Worm (Caenorhabditis elegans): ENCODE data around the gene C34B4.2.

C34B4.2 gene

DNA sequence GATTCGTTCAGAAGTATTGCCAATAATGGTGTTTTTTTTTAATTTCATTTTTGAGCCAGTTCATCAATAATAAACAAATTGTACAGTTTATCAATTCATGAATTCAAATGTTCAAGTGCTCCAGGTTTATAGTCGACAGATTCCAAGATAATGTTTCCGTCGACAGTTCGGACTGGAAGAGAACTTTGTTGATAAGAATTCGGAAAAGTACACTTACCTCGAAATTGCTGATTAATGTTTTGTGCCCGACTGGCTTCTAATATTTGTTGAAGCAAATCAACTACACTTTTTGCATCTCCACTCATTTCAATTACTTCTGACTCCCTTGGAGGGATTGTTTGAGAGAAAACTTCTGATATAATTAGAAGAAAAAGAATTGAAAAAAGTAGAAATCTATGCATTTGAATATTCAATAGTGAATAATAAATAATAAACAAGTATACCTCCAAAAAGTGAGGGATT lies 33.7 kb upstream of the C34B4.2 start, which contains the start of gene W07G4.8 (continued):
- TF ChIP-seq fkh-10 (GFP tag; optimal IDR thresholded peaks at IDR 0.05) (no peak), mxl-3 (GFP tag; optimal IDR thresholded peaks at IDR 0.05) (no peak), ces-1 (GFP tag; optimal IDR thresholded peaks at IDR 0.05) (no peak), nhr-237 (tag; optimal IDR thresholded peaks at IDR 0.05) (no peak), lin-1 (GFP tag; IDR thresholded peaks at IDR 0.05) (no peak), spr-3 (GFP tag; optimal IDR thresholded peaks at IDR 0.05) (no peak), egl-27 (tag; optimal IDR thresholded peaks at IDR 0.05) (no peak), nhr-102 (tag; optimal IDR thresholded peaks at IDR 0.05) (no peak), mep-1 (tag; optimal IDR thresholded peaks at IDR 0.05) (peak; percentile 30), zfp-3 (GFP tag; conservative IDR thresholded peaks at IDR 0.05) (no peak)

DNA sequence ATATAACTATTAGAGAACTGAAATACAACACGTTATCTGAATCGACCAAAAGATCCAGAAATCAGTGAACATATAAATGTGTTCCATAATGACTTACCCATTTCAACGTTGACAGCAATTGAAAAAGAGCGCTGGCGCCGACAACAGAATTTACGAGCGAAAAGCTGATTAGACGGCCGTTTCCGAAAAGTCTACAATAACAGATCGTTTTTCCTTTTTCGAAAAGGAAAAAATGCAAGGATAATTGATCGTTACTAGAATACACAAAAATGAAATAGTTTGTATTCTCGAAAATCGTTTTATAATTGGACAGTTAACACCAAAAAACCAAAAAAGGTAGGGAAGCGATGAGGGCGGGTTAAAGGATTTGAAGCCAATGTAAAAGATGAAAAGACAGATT lies 29.2 kb upstream of the C34B4.2 start, which contains the start of gene srr-1:
srr-1 (minus strand) TSS at position 101 of the 400 bp plus-strand sequence.
- TF ChIP-seq ceh-44 (GFP tag; IDR thresholded peaks at IDR 0.05) (no peak), mxl-2 (GFP tag; conservative IDR thresholded peaks at IDR 0.05) (no peak), nhr-6 (tag; optimal IDR thresholded peaks at IDR 0.05) (no peak), set-16 (GFP tag; IDR thresholded peaks at IDR 0.05) (no peak), duxl-1 (tag; optimal IDR thresholded peaks at IDR 0.05; ENCODE audit: poor library complexity) (no peak), ZK337.2 (GFP tag; IDR thresholded peaks at IDR 0.05) (no peak), nhr-41 (GFP tag; IDR thresholded peaks at IDR 0.05) (no peak), daf-12 (tag; optimal IDR thresholded peaks at IDR 0.05) (no peak), Y48G9A.11 (GFP tag; IDR thresholded peaks at IDR 0.05) (no peak), lir-3 (tag; optimal IDR thresholded peaks at IDR 0.05) (no peak), snpc-4 (tag; optimal IDR thresholded peaks at IDR 0.05) (no peak), dmd-8 (GFP tag; IDR thresholded peaks at IDR 0.05) (no peak)

DNA sequence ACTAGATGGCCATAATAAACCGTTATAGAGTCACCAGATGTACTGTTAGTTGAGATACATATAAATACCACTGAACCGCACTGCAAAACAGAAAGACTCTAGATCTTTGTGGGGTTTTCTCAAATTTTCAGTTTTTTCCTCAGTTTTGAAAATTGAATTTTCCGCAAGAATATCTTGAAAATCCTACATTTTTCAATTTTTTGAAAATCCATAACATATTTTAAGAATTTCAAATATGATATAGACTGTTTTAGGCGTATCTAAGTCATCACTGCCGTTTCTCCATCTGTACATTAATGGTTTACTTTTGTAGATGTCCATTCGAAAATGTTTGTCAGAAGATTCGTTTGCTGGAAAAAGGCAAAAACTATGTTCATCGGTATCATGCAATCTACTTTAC lies 21.0 kb upstream of the C34B4.2 start, which contains the start of gene F42E8.1:
F42E8.1 (plus strand) TSS at position 301 of the 400 bp plus-strand sequence.
- no peak for TF ChIP-seq duxl-1 (tag; optimal IDR thresholded peaks at IDR 0.05; ENCODE audit: poor library complexity)
- no peak for TF ChIP-seq unc-39 (tag; optimal IDR thresholded peaks at IDR 0.05)
- no peak for TF ChIP-seq dpl-1 (GFP tag; optimal IDR thresholded peaks at IDR 0.05)
- TF ChIP-seq D1046.2 (GFP tag; IDR thresholded peaks at IDR 0.05), result no peak
- TF ChIP-seq zfp-3 (GFP tag; conservative IDR thresholded peaks at IDR 0.05), result no peak
- no peak for TF ChIP-seq T20F7.1 (GFP tag; optimal IDR thresholded peaks at IDR 0.05)
- no peak for TF ChIP-seq sdz-12 (GFP tag; optimal IDR thresholded peaks at IDR 0.05)
- TF ChIP-seq lir-3 (tag; optimal IDR thresholded peaks at IDR 0.05), result no peak
- TF ChIP-seq Y105C5A.15 (GFP tag; IDR thresholded peaks at IDR 0.05), result no peak
- no peak for TF ChIP-seq arid-1 (GFP tag; conservative IDR thresholded peaks at IDR 0.05)
- TF ChIP-seq mxl-2 (GFP tag; conservative IDR thresholded peaks at IDR 0.05), result no peak
- TF ChIP-seq cey-2 (tag; optimal IDR thresholded peaks at IDR 0.05; ENCODE audit: borderline replicate concordance, insufficient read depth), result no peak
- no peak for TF ChIP-seq nhr-111 (GFP tag; optimal IDR thresholded peaks at IDR 0.05)

DNA sequence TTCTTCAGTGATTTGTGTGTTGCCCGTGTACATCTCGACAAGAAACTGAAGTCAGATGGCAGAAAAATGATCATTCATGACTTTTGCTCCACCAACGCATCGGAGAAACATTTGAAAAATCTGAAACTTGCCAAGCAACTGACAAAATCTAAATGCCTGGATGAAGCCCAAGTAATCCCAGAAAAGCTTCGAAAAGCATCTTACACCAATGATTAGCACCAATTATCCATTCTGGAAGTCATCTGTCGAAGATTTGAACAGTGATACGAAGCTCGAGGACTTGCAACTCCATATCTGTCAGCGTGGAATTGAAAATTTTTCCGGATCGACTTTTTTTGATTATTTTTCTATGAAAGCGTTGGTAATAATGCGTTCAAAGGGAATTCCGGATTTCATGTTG lies 19.5 kb upstream of the C34B4.2 start:
- peak in 1 of 2 experiments; percentile 91 for TF ChIP-seq unc-62 (GFP tag; optimal IDR thresholded peaks at IDR 0.05 in 1 of 2)
- TF ChIP-seq unc-62 (tag; optimal IDR thresholded peaks at IDR 0.05), result no peak
- no peak for TF ChIP-seq ama-1 (optimal IDR thresholded peaks at IDR 0.05)

DNA sequence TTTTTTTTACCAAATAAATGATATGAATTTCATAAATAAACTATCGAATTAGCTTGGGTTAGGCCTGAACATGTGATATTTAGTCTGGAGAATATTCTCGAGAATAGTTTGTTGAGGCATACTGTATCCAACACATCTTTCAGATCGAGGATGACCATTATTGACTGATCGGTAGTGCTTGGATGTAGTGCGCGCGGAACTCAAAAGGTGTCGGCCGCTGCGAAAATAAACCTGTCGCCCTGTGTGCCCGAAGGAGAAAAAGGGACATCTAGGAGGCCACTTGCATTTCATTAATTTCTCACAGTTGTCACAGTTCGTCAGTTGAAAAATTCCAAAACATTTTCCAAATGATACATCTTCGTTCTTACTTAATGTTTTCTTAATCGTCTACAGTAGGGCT lies 18.7 kb upstream of the C34B4.2 start:
- TF ChIP-seq ztf-7 (tag; optimal IDR thresholded peaks at IDR 0.05), result no peak
- no peak for TF ChIP-seq F37D6.2 (tag; optimal IDR thresholded peaks at IDR 0.05)
- TF ChIP-seq ceh-20 (GFP tag; IDR thresholded peaks at IDR 0.05), result no peak
- TF ChIP-seq nhr-28 (tag; optimal IDR thresholded peaks at IDR 0.05), result no peak
- TF ChIP-seq unc-39 (tag; optimal IDR thresholded peaks at IDR 0.05), result no peak
- TF ChIP-seq ceh-82 (tag; optimal IDR thresholded peaks at IDR 0.05), result no peak
- no peak for TF ChIP-seq zfp-2 (tag; optimal IDR thresholded peaks at IDR 0.05)
- peak; percentile 56 for TF ChIP-seq aha-1 (tag)
- TF ChIP-seq ama-1 (optimal IDR thresholded peaks at IDR 0.05), result no peak
- TF ChIP-seq dmd-6 (GFP tag; IDR thresholded peaks at IDR 0.05), result no peak
- no peak for TF ChIP-seq saeg-2 (GFP tag; IDR thresholded peaks at IDR 0.05)
- no peak for TF ChIP-seq arid-1 (GFP tag; conservative IDR thresholded peaks at IDR 0.05)
- TF ChIP-seq ceh-44 (GFP tag; IDR thresholded peaks at IDR 0.05), result 0 out of 2 replicates have a peak, but pooled peaks have one; percentile 31
- no peak for TF ChIP-seq daf-12 (tag; optimal IDR thresholded peaks at IDR 0.05)
- TF ChIP-seq zag-1 (tag; optimal IDR thresholded peaks at IDR 0.05), result no peak
- no peak for TF ChIP-seq Y5F2A.4 (GFP tag; optimal IDR thresholded peaks at IDR 0.05)
- no peak for TF ChIP-seq nhr-42 (GFP tag; IDR thresholded peaks at IDR 0.05)
- no peak for TF ChIP-seq Y48G9A.11 (GFP tag; IDR thresholded peaks at IDR 0.05)

Data from whole organism, L4 larva.